Worm (Caenorhabditis elegans) whole organism, mixed stage, embryonic: ENCODE results near the gene gtf-2F1.

Experiments
- M03D4.4 ChIP-seq: sonication (generic microtip); optimal IDR thresholded peaks from 2 replicates; lab custom pipeline; 2017; ENCODE audit warnings: mild to moderate bottlenecking, missing genetic modification characterization, missing compliant biosample characterization
- bed-3 ChIP-seq: fragments of 200-800 bp; sonication (Bioruptor generic); optimal IDR thresholded peaks from 3 replicates; lab custom pipeline; 2018; ENCODE audit warnings: mild to moderate bottlenecking, missing genetic modification characterization, moderate library complexity, missing compliant biosample characterization
- blmp-1 ChIP-seq: fragments of 150-350 bp; optimal IDR thresholded peaks from 2 replicates; lab custom pipeline; 2014; ENCODE audit warnings: missing biosample characterization, missing genetic modification characterization
- ceh-39 ChIP-seq: fragments of 150-350 bp; optimal IDR thresholded peaks from 2 replicates; lab custom pipeline; 2014; ENCODE audit warnings: missing biosample characterization, missing genetic modification characterization
- ceh-43 ChIP-seq: fragments of 200-800 bp; sonication (Bioruptor generic); optimal IDR thresholded peaks from 2 replicates; lab custom pipeline; 2018; ENCODE audit warnings: mild to moderate bottlenecking, missing genetic modification characterization, moderate library complexity, missing compliant biosample characterization
- ceh-83 ChIP-seq: fragments of 200-800 bp; sonication (Bioruptor generic); optimal IDR thresholded peaks from 2 replicates; lab custom pipeline; 2018; ENCODE audit warnings: mild to moderate bottlenecking, missing genetic modification characterization, missing compliant biosample characterization
- cnd-1 ChIP-seq: fragments of 200-800 bp; sonication (Bioruptor generic); optimal IDR thresholded peaks from 2 replicates; lab custom pipeline; 2018; ENCODE audit warnings: mild to moderate bottlenecking, missing genetic modification characterization, missing compliant biosample characterization
- drap-1 ChIP-seq: fragments of 200-800 bp; sonication (Bioruptor generic); optimal IDR thresholded peaks from 3 replicates; lab custom pipeline; 2018; ENCODE audit warnings: mild to moderate bottlenecking, missing genetic modification characterization, missing compliant biosample characterization
- elt-1 ChIP-seq: sonication (generic microtip); optimal IDR thresholded peaks from 2 replicates; lab custom pipeline; 2017; ENCODE audit warnings: missing genetic modification characterization, mild to moderate bottlenecking, missing compliant biosample characterization, antibody characterized with exemption, moderate library complexity, borderline replicate concordance; ENCODE audit not compliant: insufficient read depth
- elt-3 ChIP-seq: fragments of 150-350 bp; optimal IDR thresholded peaks from 2 replicates; lab custom pipeline; 2014; ENCODE audit warnings: missing biosample characterization, missing genetic modification characterization
- flh-1 ChIP-seq: fragments of 200-800 bp; sonication (Bioruptor generic); optimal IDR thresholded peaks from 2 replicates; lab custom pipeline; 2018; ENCODE audit warnings: mild to moderate bottlenecking, missing genetic modification characterization, moderate library complexity, missing compliant biosample characterization
- ham-2 ChIP-seq: fragments of 200-800 bp; sonication (Bioruptor generic); optimal IDR thresholded peaks from 2 replicates; lab custom pipeline; 2018; ENCODE audit warnings: mild to moderate bottlenecking, missing genetic modification characterization, missing compliant biosample characterization
- hlh-1 ChIP-seq: fragments of 150-350 bp; optimal IDR thresholded peaks from 2 replicates; lab custom pipeline; 2014; ENCODE audit warnings: missing biosample characterization, missing genetic modification reagents, missing genetic modification characterization
- lin-32 ChIP-seq: fragments of 200-800 bp; sonication (Bioruptor generic); optimal IDR thresholded peaks from 2 replicates; lab custom pipeline; 2018; ENCODE audit warnings: mild to moderate bottlenecking, missing genetic modification characterization, missing compliant biosample characterization
- lsy-2 ChIP-seq: fragments of 150-350 bp; optimal IDR thresholded peaks from 2 replicates; lab custom pipeline; 2014; ENCODE audit warnings: missing biosample characterization, missing genetic modification characterization
- mab-5 ChIP-seq: fragments of 150-350 bp; optimal IDR thresholded peaks from 2 replicates; lab custom pipeline; 2014; ENCODE audit warnings: missing biosample characterization, missing genetic modification characterization
- mep-1 ChIP-seq: fragments of 150-350 bp; optimal IDR thresholded peaks from 2 replicates; lab custom pipeline; 2017; ENCODE audit warnings: missing biosample characterization, missing genetic modification reagents, missing genetic modification characterization, inconsistent platforms
- mls-2 ChIP-seq: sonication (generic microtip); optimal IDR thresholded peaks from 2 replicates; lab custom pipeline; 2016; ENCODE audit warnings: mild to moderate bottlenecking, missing genetic modification characterization, moderate library complexity, missing compliant biosample characterization
- nhr-12 ChIP-seq: fragments of 150-350 bp; optimal IDR thresholded peaks from 2 replicates; lab custom pipeline; 2014; ENCODE audit warnings: missing biosample characterization, missing genetic modification characterization
- nhr-2 ChIP-seq: fragments of 150-350 bp; optimal IDR thresholded peaks from 2 replicates; lab custom pipeline; 2014; ENCODE audit warnings: missing biosample characterization, missing genetic modification characterization
- nhr-237 ChIP-seq: fragments of 150-350 bp; optimal IDR thresholded peaks from 2 replicates; lab custom pipeline; 2014; ENCODE audit warnings: missing biosample characterization, missing genetic modification characterization
- pha-4 ChIP-seq: fragments of 150-350 bp; optimal IDR thresholded peaks from 2 replicates; lab custom pipeline; 2018; ENCODE audit warnings: missing biosample characterization, missing genetic modification reagents, missing genetic modification characterization
- sem-2 ChIP-seq: fragments of 200-800 bp; sonication (Bioruptor generic); optimal IDR thresholded peaks from 2 replicates; lab custom pipeline; 2018; ENCODE audit warnings: mild to moderate bottlenecking, missing genetic modification characterization, missing compliant biosample characterization
- snpc-4 ChIP-seq: fragments of 150-350 bp; optimal IDR thresholded peaks from 2 replicates; lab custom pipeline; 2014; ENCODE audit warnings: missing biosample characterization, missing genetic modification characterization
- sptf-1 ChIP-seq: sonication (generic microtip); optimal IDR thresholded peaks from 2 replicates; lab custom pipeline; 2017; ENCODE audit warnings: mild to moderate bottlenecking, missing genetic modification characterization, moderate library complexity, missing compliant biosample characterization
- tbx-8 ChIP-seq: fragments of 200-800 bp; sonication (Bioruptor generic); optimal IDR thresholded peaks from 2 replicates; lab custom pipeline; 2018; ENCODE audit warnings: mild to moderate bottlenecking, missing genetic modification characterization, moderate library complexity, missing compliant biosample characterization
- unc-120 ChIP-seq: sonication (generic microtip); optimal IDR thresholded peaks from 2 replicates; lab custom pipeline; 2017; ENCODE audit warnings: missing genetic modification characterization, missing compliant biosample characterization; ENCODE audit not compliant: poor library complexity, severe bottlenecking
- unc-39 ChIP-seq: fragments of 150-350 bp; optimal IDR thresholded peaks from 2 replicates; lab custom pipeline; 2014; ENCODE audit warnings: missing biosample characterization, missing genetic modification characterization
- unc-62 ChIP-seq: fragments of 150-350 bp; optimal IDR thresholded peaks from 2 replicates; lab custom pipeline; 2014; ENCODE audit warnings: missing biosample characterization, missing genetic modification reagents, missing genetic modification characterization
- zip-8 ChIP-seq: fragments of 150-350 bp; optimal IDR thresholded peaks from 2 replicates; lab custom pipeline; 2014; ENCODE audit warnings: missing biosample characterization, missing genetic modification characterization
- ztf-11 ChIP-seq: fragments of 150-350 bp; optimal IDR thresholded peaks from 2 replicates; lab custom pipeline; 2014; ENCODE audit warnings: missing biosample characterization, missing genetic modification characterization

The gtf-2F1 gene

DNA sequence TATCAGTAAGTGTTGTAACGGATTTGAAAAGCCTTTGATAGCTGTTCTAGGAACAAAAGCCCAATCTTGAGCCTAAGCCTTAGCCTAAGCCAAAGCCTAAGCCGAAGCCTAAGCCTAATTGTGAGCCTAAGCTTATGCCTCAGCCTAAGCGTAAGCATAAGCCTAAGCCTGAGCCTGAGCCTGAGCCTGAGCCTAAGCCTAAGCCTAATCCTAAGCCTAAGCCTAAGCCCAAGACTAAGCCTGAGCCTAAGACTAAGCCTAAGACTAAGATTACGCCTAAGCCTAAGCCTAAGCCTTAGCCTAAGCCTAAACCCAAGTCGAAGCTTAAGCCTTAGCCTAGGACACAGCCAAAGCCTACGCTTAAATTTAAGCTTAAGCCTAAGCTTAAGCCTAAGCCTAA, 23.8 kb upstream of the gtf-2F1 start:
- TF ChIP-seq elt-3 (tag; lab: Kevin White, UChicago) (no peak), ham-2 (peak; percentile 52)

DNA sequence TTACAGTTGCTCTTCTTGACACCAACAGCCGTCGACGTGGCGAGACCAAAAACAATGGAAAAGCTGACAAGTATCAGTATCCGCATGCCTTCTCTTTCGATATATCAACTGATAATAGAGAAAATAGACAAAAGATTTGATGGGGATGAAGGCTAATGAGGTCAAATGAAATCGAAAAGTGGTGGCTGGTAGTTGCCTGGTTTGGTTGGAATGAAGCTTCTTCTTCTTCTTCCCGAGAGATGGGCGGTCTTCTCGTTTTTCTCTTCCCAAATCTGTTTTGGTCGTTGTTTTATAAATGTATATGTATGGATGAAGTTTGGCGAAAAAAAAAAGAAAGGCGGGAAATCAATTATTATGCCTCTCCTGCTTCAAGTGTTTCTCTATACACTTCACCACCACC, 19.7 kb upstream of the gtf-2F1 start, which contains the start of gene C01F1.5:
C01F1.5 (minus strand) TSS at position 103 of the 400 bp plus-strand sequence.
- TF ChIP-seq snpc-4 (tag; lab: Kevin White, UChicago) (no peak), hlh-1 (no peak), tbx-8 (no peak), mep-1 (tag; lab: Kevin White, UChicago) (no peak), ceh-83 (GFP tag; lab: Kevin White, UChicago) (no peak), ham-2 (no peak), M03D4.4 (tag; lab: Kevin White, UChicago) (no peak), nhr-12 (no peak), cnd-1 (tag; lab: Kevin White, UChicago) (no peak), pha-4 (no peak), flh-1 (GFP tag; lab: Kevin White, UChicago) (no peak), drap-1 (no peak), ceh-43 (GFP tag; lab: Kevin White, UChicago) (no peak)

DNA sequence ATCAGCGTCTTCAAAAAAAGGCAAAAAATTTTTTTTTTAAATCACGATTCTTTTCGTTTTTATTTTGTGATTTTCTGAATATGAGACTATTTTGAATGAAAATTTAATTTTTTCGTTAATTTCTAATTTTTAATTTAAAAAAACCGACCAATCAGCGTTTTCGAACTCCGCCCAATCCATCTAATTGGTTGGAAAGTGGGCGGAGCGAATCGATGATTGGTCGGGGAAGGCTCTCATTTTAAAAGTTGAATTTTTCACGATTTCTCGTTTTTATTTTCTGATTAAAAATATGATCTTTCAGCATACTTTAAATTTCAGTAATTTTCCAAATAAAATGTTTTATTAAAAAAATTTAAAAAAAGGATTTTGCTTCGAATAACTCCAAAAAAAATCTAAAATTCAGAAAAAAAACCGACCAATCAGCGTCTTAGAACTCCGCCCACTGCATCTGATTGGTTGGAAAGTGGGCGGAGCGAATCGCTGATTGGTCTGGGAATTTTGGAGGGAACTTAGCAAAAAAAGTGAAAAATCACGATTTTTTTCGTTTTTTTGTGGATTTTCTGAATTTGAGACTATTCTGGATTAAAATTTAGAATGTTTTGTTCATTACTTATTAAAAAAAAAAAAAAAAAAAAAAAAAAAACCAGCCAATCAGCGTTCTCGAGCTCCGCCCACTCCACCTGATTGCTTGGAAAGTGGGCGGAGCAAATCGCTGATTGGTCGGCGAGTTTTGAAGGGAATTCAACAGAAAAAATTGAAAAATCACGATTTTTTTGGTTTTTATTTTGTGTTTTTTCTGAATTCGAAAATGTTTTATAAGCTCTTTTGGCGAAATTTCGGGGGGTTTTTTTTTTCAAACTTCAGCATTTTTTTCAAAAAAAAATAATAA, 16.9 kb upstream of the gtf-2F1 start:
- TF ChIP-seq nhr-237 (tag; lab: Kevin White, UChicago) (no peak), unc-39 (tag; lab: Kevin White, UChicago) (no peak), sem-2 (no peak), snpc-4 (tag; lab: Kevin White, UChicago) (no peak), mab-5 (tag; lab: Kevin White, UChicago) (no peak), zip-8 (no peak), mls-2 (no peak), unc-62 (GFP tag; lab: Kevin White, UChicago) (no peak), elt-1 (no peak), lin-32 (GFP tag; lab: Kevin White, UChicago) (no peak), tbx-8 (no peak)

DNA sequence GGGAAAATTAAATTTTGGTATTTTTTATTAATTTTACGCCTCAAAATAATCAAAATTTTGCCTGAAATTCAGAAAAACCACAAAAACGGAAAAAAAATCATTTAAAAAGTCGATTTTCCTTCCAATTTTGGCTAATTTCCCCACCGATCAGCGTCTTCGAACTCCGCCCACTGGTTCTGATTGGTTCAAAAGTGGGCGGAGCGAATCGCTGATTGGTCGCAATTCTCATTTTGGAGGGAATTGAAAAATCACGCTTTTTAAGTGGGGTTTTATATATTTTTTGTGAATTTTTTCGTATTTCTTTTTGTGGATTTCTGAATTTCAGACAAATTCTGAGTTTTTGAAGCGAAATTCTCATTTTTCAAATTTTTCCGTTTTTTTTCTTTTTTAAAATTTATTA, 14.5 kb upstream of the gtf-2F1 start:
- TF ChIP-seq ceh-39: no peak
- TF ChIP-seq zip-8: no peak
- TF ChIP-seq mls-2: no peak
- no peak for TF ChIP-seq lsy-2 (tag; lab: Kevin White, UChicago)
- no peak for TF ChIP-seq ham-2
- no peak for TF ChIP-seq unc-120 (tag; lab: Kevin White, UChicago)
- no peak for TF ChIP-seq bed-3 (GFP tag; lab: Kevin White, UChicago)
- no peak for TF ChIP-seq elt-3 (tag; lab: Kevin White, UChicago)
- no peak for TF ChIP-seq pha-4
- no peak for TF ChIP-seq ztf-11
- no peak for TF ChIP-seq drap-1
- TF ChIP-seq snpc-4 (tag; lab: Kevin White, UChicago): no peak
- no peak for TF ChIP-seq unc-39 (tag; lab: Kevin White, UChicago)
- no peak for TF ChIP-seq nhr-12

DNA sequence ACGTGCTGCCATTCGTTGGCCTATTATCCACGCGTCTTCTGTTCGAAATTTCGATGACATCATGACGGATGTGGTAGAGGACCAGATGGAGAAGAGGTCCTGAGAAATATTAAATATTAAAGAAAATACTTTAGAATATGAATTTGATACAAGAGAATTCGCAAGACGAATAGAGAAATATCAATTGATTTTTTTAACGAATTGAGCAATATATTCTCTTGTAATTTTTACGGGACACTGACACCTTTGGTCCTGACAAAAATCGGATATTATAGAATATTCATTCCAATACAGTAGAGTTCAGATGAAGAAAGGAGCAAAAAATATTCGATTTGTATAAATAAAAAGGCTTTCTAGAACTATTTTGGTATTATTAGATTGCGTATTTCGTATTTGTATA, 13.3 kb upstream of the gtf-2F1 start, which contains the start of gene C01F1.6:
C01F1.6 (minus strand) TSS at position 101 of the 400 bp plus-strand sequence.
- no peak for TF ChIP-seq nhr-2 (tag; lab: Kevin White, UChicago)
- no peak for TF ChIP-seq nhr-237 (tag; lab: Kevin White, UChicago)
- no peak for TF ChIP-seq flh-1 (GFP tag; lab: Kevin White, UChicago)
- no peak for TF ChIP-seq drap-1
- no peak for TF ChIP-seq cnd-1 (tag; lab: Kevin White, UChicago)
- TF ChIP-seq blmp-1: no peak
- no peak for TF ChIP-seq M03D4.4 (tag; lab: Kevin White, UChicago)
- no peak for TF ChIP-seq elt-3 (tag; lab: Kevin White, UChicago)
- no peak for TF ChIP-seq unc-62 (GFP tag; lab: Kevin White, UChicago)
- no peak for TF ChIP-seq bed-3 (GFP tag; lab: Kevin White, UChicago)
- TF ChIP-seq zip-8: no peak
- no peak for TF ChIP-seq nhr-12
- no peak for TF ChIP-seq pha-4
- no peak for TF ChIP-seq ceh-43 (GFP tag; lab: Kevin White, UChicago)
- TF ChIP-seq sptf-1: no peak
- no peak for TF ChIP-seq tbx-8
- TF ChIP-seq ceh-39: no peak
